Fruit fly (Drosophila melanogaster): ENCODE data around the gene CG33287.

- TF ChIP-seq CG8478 (optimal IDR thresholded peaks at IDR 0.05) (no peak), CTCF (optimal IDR thresholded peaks at IDR 0.05) (no peak)
Measured at dm6 chr3L:20946054-20946453, 24.4 kb downstream of the CG33287 start.
